Fruit fly (Drosophila melanogaster) whole organism, wandering third instar larva: ENCODE measurements around the gene CG7011.

Experiments
- Abd-B ChIP-seq: fragments of >200 bp; optimal IDR thresholded peaks from 2 replicates; lab custom pipeline; 2017; ENCODE audit warnings: missing biosample characterization, missing genetic modification characterization
- CG32264 ChIP-seq: fragments of 200-800 bp; sonication (Bioruptor generic); optimal IDR thresholded peaks from 2 replicates; lab custom pipeline; 2016; ENCODE audit warnings: missing biosample characterization, missing genetic modification characterization
- CG9705 ChIP-seq: fragments of 200-800 bp; sonication (Bioruptor generic); optimal IDR thresholded peaks from 2 replicates; lab custom pipeline; 2018; ENCODE audit warnings: missing biosample characterization, mild to moderate bottlenecking, missing genetic modification characterization
- CrebA ChIP-seq: fragments of 200-800 bp; sonication (Bioruptor generic); optimal IDR thresholded peaks from 2 replicates; lab custom pipeline; 2016; ENCODE audit warnings: missing biosample characterization, mild to moderate bottlenecking, missing genetic modification characterization, borderline replicate concordance
- Dfd ChIP-seq: fragments of >200 bp; optimal IDR thresholded peaks from 2 replicates; lab custom pipeline; 2017; ENCODE audit warnings: missing biosample characterization, missing genetic modification characterization
- Dif ChIP-seq: fragments of 200-275, 200-300 bp; sonication (Bioruptor generic); optimal IDR thresholded peaks from 2 replicates; lab custom pipeline; 2018; ENCODE audit warnings: missing biosample characterization, missing genetic modification characterization; ENCODE audit not compliant: partially characterized antibody
- GATAd ChIP-seq: sonication (Bioruptor generic); optimal IDR thresholded peaks from 2 replicates; lab custom pipeline; 2016; ENCODE audit warnings: missing biosample characterization, missing genetic modification characterization
- HLH106 ChIP-seq: fragments of 200-800 bp; optimal IDR thresholded peaks from 3 replicates; lab custom pipeline; 2019; ENCODE audit warnings: missing biosample characterization, mild to moderate bottlenecking, missing genetic modification characterization, moderate library complexity
- Hnf4 ChIP-seq: fragments of 200-800 bp; sonication (Bioruptor generic); optimal IDR thresholded peaks from 2 replicates; lab custom pipeline; 2016; ENCODE audit warnings: missing biosample characterization, mild to moderate bottlenecking, missing genetic modification characterization
- Hr78 ChIP-seq: fragments of >200 bp; optimal IDR thresholded peaks from 2 replicates; lab custom pipeline; 2017; ENCODE audit warnings: missing biosample characterization, missing genetic modification characterization
- Hr83 ChIP-seq: fragments of 200-300 bp; sonication (Bioruptor generic); optimal IDR thresholded peaks from 2 replicates; lab custom pipeline; 2016; ENCODE audit warnings: missing biosample characterization, mild to moderate bottlenecking, missing genetic modification characterization, moderate library complexity; ENCODE audit not compliant: poor library complexity, severe bottlenecking
- Jra ChIP-seq: sonication (Bioruptor generic); optimal IDR thresholded peaks from 2 replicates; lab custom pipeline; 2016; ENCODE audit warnings: missing biosample characterization, missing genetic modification characterization
- Mio ChIP-seq: sonication (Bioruptor generic); optimal IDR thresholded peaks from 2 replicates; lab custom pipeline; 2016; ENCODE audit warnings: missing biosample characterization, missing genetic modification characterization
- Myc ChIP-seq: fragments of >200 bp; optimal IDR thresholded peaks from 2 replicates; lab custom pipeline; 2017
- N ChIP-seq: fragments of >200 bp; optimal IDR thresholded peaks from 2 replicates; lab custom pipeline; 2018; ENCODE audit warnings: missing biosample characterization, missing external identifiers, missing genetic modification characterization
- OdsH ChIP-seq: fragments of 200-800 bp; sonication (Bioruptor generic); optimal IDR thresholded peaks from 2 replicates; lab custom pipeline; 2016; ENCODE audit warnings: missing biosample characterization, mild to moderate bottlenecking, missing genetic modification characterization
- Rel ChIP-seq, 2 experiments: fragments of 200-800 bp; sonication (Bioruptor generic) in 1 of 2; optimal IDR thresholded peaks; 2 replicates in 1 of 2; 3 replicates in 1 of 2; lab custom pipeline; 2016 to 2019; ENCODE audit warnings: mild to moderate bottlenecking in 2 of 2, missing biosample characterization in 2 of 2, missing genetic modification characterization in 2 of 2, moderate library complexity in 1 of 2
- Sp1 ChIP-seq: fragments of 200-800 bp; sonication (Bioruptor generic); optimal IDR thresholded peaks from 3 replicates; lab custom pipeline; 2019; ENCODE audit warnings: missing biosample characterization, mild to moderate bottlenecking, missing genetic modification characterization, moderate library complexity
- Vsx2 ChIP-seq: fragments of 200-300, 225-300 bp; sonication (Bioruptor generic); optimal IDR thresholded peaks from 2 replicates; lab custom pipeline; 2018; ENCODE audit warnings: missing biosample characterization, missing genetic modification characterization; ENCODE audit not compliant: partially characterized antibody
- br ChIP-seq: fragments of 200-800 bp; sonication (Bioruptor generic); optimal IDR thresholded peaks from 2 replicates; lab custom pipeline; 2016; ENCODE audit warnings: missing biosample characterization, missing genetic modification characterization
- brk ChIP-seq: fragments of 200-800 bp; sonication (Bioruptor generic); optimal IDR thresholded peaks from 2 replicates; lab custom pipeline; 2016; ENCODE audit warnings: missing biosample characterization, mild to moderate bottlenecking, missing genetic modification characterization
- dl ChIP-seq, 2 experiments: fragments of 175-275, 200-275 bp in 1 of 2; fragments of 200-275 bp in 1 of 2; sonication (Bioruptor generic); optimal IDR thresholded peaks; lab custom pipeline; 2018; ENCODE audit warnings: mild to moderate bottlenecking in 2 of 2, missing biosample characterization in 2 of 2, missing genetic modification characterization in 2 of 2, moderate library complexity in 2 of 2; ENCODE audit not compliant: partially characterized antibody in 2 of 2, insufficient read depth in 1 of 2
- dmrt93B ChIP-seq: fragments of 200-800 bp; sonication (Bioruptor generic); optimal IDR thresholded peaks from 2 replicates; lab custom pipeline; 2018; ENCODE audit warnings: missing biosample characterization, mild to moderate bottlenecking, missing genetic modification characterization
- dsf ChIP-seq: sonication (Bioruptor generic); optimal IDR thresholded peaks from 2 replicates; lab custom pipeline; 2016; ENCODE audit warnings: missing biosample characterization, missing genetic modification characterization, borderline replicate concordance
- ey ChIP-seq: fragments of 200-800 bp; sonication (Bioruptor generic); optimal IDR thresholded peaks from 2 replicates; lab custom pipeline; 2016; ENCODE audit warnings: missing biosample characterization, missing genetic modification characterization
- foxo ChIP-seq, 2 experiments: fragments of 200-800 bp; sonication (Bioruptor generic); optimal IDR thresholded peaks; 2 replicates in 1 of 2; 3 replicates in 1 of 2; lab custom pipeline; 2016 to 2017; ENCODE audit warnings: missing biosample characterization in 2 of 2, missing genetic modification characterization in 2 of 2
- fru ChIP-seq: fragments of 200-800 bp; sonication (Bioruptor generic); optimal IDR thresholded peaks from 3 replicates; lab custom pipeline; 2016; ENCODE audit warnings: missing biosample characterization, mild to moderate bottlenecking, missing genetic modification characterization
- h ChIP-seq: fragments of 200-800 bp; sonication (Bioruptor generic); optimal IDR thresholded peaks from 3 replicates; lab custom pipeline; 2016; ENCODE audit warnings: missing biosample characterization, mild to moderate bottlenecking, missing genetic modification characterization
- jim ChIP-seq: fragments of 175-275, 200-325 bp; sonication (Bioruptor generic); optimal IDR thresholded peaks from 2 replicates; lab custom pipeline; 2016; ENCODE audit warnings: missing biosample characterization, mild to moderate bottlenecking, missing genetic modification characterization
- lola ChIP-seq: fragments of >200 bp; optimal IDR thresholded peaks from 2 replicates; lab custom pipeline; 2017; ENCODE audit warnings: missing biosample characterization, missing genetic modification characterization
- pan ChIP-seq: fragments of >200 bp; optimal IDR thresholded peaks from 2 replicates; lab custom pipeline; 2017
- psq ChIP-seq: fragments of 200-800 bp; sonication (Bioruptor generic); optimal IDR thresholded peaks from 3 replicates; lab custom pipeline; 2017; ENCODE audit warnings: missing biosample characterization, mild to moderate bottlenecking, missing genetic modification characterization, moderate library complexity
- rgr ChIP-seq: fragments of 200-800 bp; sonication (Bioruptor generic); optimal IDR thresholded peaks from 3 replicates; lab custom pipeline; 2016; ENCODE audit warnings: missing biosample characterization, mild to moderate bottlenecking, missing genetic modification characterization
- sage ChIP-seq: fragments of 200-800 bp; sonication (Bioruptor generic); optimal IDR thresholded peaks from 2 replicates; lab custom pipeline; 2016; ENCODE audit warnings: missing biosample characterization, mild to moderate bottlenecking, missing genetic modification characterization
- sv ChIP-seq: fragments of 200-800 bp; sonication (Bioruptor generic); optimal IDR thresholded peaks from 3 replicates; lab custom pipeline; 2016; ENCODE audit warnings: missing biosample characterization, missing genetic modification characterization
- tai ChIP-seq: sonication (Bioruptor generic); optimal IDR thresholded peaks from 2 replicates; lab custom pipeline; 2016; ENCODE audit warnings: missing biosample characterization, missing genetic modification characterization
- usp ChIP-seq: fragments of >200 bp; optimal IDR thresholded peaks from 2 replicates; lab custom pipeline; 2017; ENCODE audit warnings: missing biosample characterization, missing genetic modification characterization
- woc ChIP-seq: sonication (Bioruptor generic); optimal IDR thresholded peaks from 2 replicates; lab custom pipeline; 2016; ENCODE audit warnings: missing biosample characterization, mild to moderate bottlenecking, missing genetic modification characterization

Gene CG7011

dm6 chr3L:15163414-15163813 lies at the start of gene CG7011:
Gene CG7011, minus strand, starts transcription at chr3L:15163628.
- TF ChIP-seq ey (GFP tag; lab: Kevin White, UChicago): no peak
- no peak for TF ChIP-seq woc (GFP tag; lab: Kevin White, UChicago)
- no peak for TF ChIP-seq Vsx2
- TF ChIP-seq N (GFP tag; lab: Kevin White, UChicago): no peak
- no peak for TF ChIP-seq Hr78 (GFP tag; lab: Kevin White, UChicago)

- TF ChIP-seq GATAd (GFP tag; lab: Kevin White, UChicago) (no peak), dl (GFP tag; optimal IDR thresholded peaks at IDR 0.05; lab: Kevin White, UChicago; ENCODE audit: insufficient read depth in 1 of 2, partially characterized antibody in 2 of 2) (no peak), OdsH (GFP tag; lab: Kevin White, UChicago) (peak; percentile 89), woc (GFP tag; lab: Kevin White, UChicago) (peak; percentile 83), Jra (GFP tag; lab: Kevin White, UChicago) (peak; percentile 23), Dfd (GFP tag; lab: Kevin White, UChicago) (no peak), sage (GFP tag; lab: Kevin White, UChicago) (peak; percentile 4), usp (GFP tag; lab: Kevin White, UChicago) (no peak), Mio (GFP tag; lab: Kevin White, UChicago) (no peak), Myc (lab: Kevin White, UChicago) (no peak), CrebA (GFP tag; lab: Kevin White, UChicago) (no peak), Hr78 (GFP tag; lab: Kevin White, UChicago) (no peak), Abd-B (GFP tag; lab: Kevin White, UChicago) (no peak), foxo (GFP tag; optimal IDR thresholded peaks at IDR 0.05; lab: Kevin White, UChicago) (peak in 1 of 2 experiments; percentile 88), Sp1 (GFP tag; lab: Kevin White, UChicago) (peak; percentile 91), Dif (GFP tag; lab: Kevin White, UChicago) (no peak), Rel (GFP tag; optimal IDR thresholded peaks at IDR 0.05; lab: Kevin White, UChicago) (no peak), Rel (tag; optimal IDR thresholded peaks at IDR 0.05; lab: Kevin White, UChicago) (peak; percentile 19), fru (GFP tag; lab: Kevin White, UChicago) (peak; percentile 83), CG32264 (no peak), Vsx2 (no peak), Hr83 (no peak), sv (GFP tag; lab: Kevin White, UChicago) (no peak), h (peak; percentile 78), CG9705 (GFP tag; lab: Kevin White, UChicago) (peak; percentile 65), dmrt93B (GFP tag; lab: Kevin White, UChicago) (peak; percentile 81), pan (lab: Kevin White, UChicago) (no peak), HLH106 (tag; lab: Kevin White, UChicago) (peak; percentile 84), rgr (peak; percentile 75), ey (GFP tag; lab: Kevin White, UChicago) (peak; percentile 79), tai (GFP tag; lab: Kevin White, UChicago) (peak; percentile 50), brk (GFP tag; lab: Kevin White, UChicago) (peak; percentile 69), N (GFP tag; lab: Kevin White, UChicago) (no peak), dsf (GFP tag; lab: Kevin White, UChicago) (peak; percentile 28), jim (no peak), Hnf4 (GFP tag; lab: Kevin White, UChicago) (peak; percentile 47), psq (GFP tag; lab: Kevin White, UChicago) (peak; percentile 79), lola (no peak), br (GFP tag; lab: Kevin White, UChicago) (peak; percentile 62)
- TF ChIP-seq, all 38 proteins: peak for 20
These were observed 48.6 kb upstream of the CG7011 start for dm6 chr3L:15211845-15212619.
